Fruit fly (Drosophila melanogaster) whole organism, prepupa: ENCODE results near the gene rdgA.

ENCODE experiments used
- Blimp-1 ChIP-seq: fragments of 200-800 bp; sonication (Bioruptor generic); optimal IDR thresholded peaks from 3 replicates; lab custom pipeline; 2017; ENCODE audit warnings: missing biosample characterization, missing genetic modification characterization, mild to moderate bottlenecking, moderate library complexity, missing genetic modification reagents
- CG10631 ChIP-seq: fragments of 200-800 bp; sonication (Bioruptor generic); optimal IDR thresholded peaks from 2 replicates; lab custom pipeline; 2016; ENCODE audit warnings: missing biosample characterization, missing genetic modification characterization
- CG10669 ChIP-seq: fragments of 200-800 bp; sonication (Bioruptor generic); optimal IDR thresholded peaks from 3 replicates; lab custom pipeline; 2018; ENCODE audit warnings: missing biosample characterization, mild to moderate bottlenecking, missing genetic modification characterization, moderate library complexity
- CG11294 ChIP-seq: fragments of 200-800 bp; sonication (Bioruptor generic); IDR thresholded peaks from 2 replicates; pipeline ENCODE4 v1.3.6; 2022; ENCODE audit warnings: missing biosample characterization, missing genetic modification characterization
- CG11762 ChIP-seq: fragments of 200-800 bp; sonication (Bioruptor generic); optimal IDR thresholded peaks from 3 replicates; lab custom pipeline; 2016; ENCODE audit warnings: missing biosample characterization, missing genetic modification characterization; ENCODE audit not compliant: insufficient read depth
- CG11902 ChIP-seq: fragments of 200-800 bp; sonication (Bioruptor generic); optimal IDR thresholded peaks from 3 replicates; lab custom pipeline; 2016; ENCODE audit warnings: missing biosample characterization, missing genetic modification characterization
- CG15336 ChIP-seq: fragments of 200-800 bp; sonication (Bioruptor generic); IDR thresholded peaks from 2 replicates; pipeline ENCODE4 v1.3.6; 2022; ENCODE audit warnings: missing biosample characterization, missing genetic modification characterization
- CG3032 ChIP-seq: fragments of 200-800 bp; optimal IDR thresholded peaks from 2 replicates; lab custom pipeline; 2019; ENCODE audit warnings: missing biosample characterization, mild to moderate bottlenecking, missing genetic modification characterization, moderate library complexity
- CG31627 ChIP-seq: fragments of 200-800 bp; sonication (Bioruptor generic); optimal IDR thresholded peaks from 3 replicates; lab custom pipeline; 2016; ENCODE audit warnings: missing biosample characterization, missing genetic modification characterization
- CG4318 ChIP-seq: fragments of 200-800 bp; sonication (Bioruptor generic); optimal IDR thresholded peaks from 3 replicates; lab custom pipeline; 2017; ENCODE audit warnings: missing biosample characterization, mild to moderate bottlenecking, missing genetic modification characterization
- CG6163 ChIP-seq: fragments of 200-800 bp; sonication (Bioruptor generic); IDR thresholded peaks from 3 replicates; pipeline ENCODE4 v1.3.6; 2022; ENCODE audit warnings: missing biosample characterization, missing genetic modification characterization
- CG6276 ChIP-seq: fragments of 200-800 bp; sonication (Bioruptor generic); optimal IDR thresholded peaks from 2 replicates; lab custom pipeline; 2017; ENCODE audit warnings: missing biosample characterization, mild to moderate bottlenecking, missing genetic modification characterization
- CG6792 ChIP-seq: fragments of 200-800 bp; sonication (Bioruptor generic); optimal IDR thresholded peaks from 3 replicates; lab custom pipeline; 2016; ENCODE audit warnings: missing biosample characterization, missing genetic modification characterization
- CG7368 ChIP-seq: fragments of 200-800 bp; sonication (Bioruptor generic); optimal IDR thresholded peaks from 3 replicates; lab custom pipeline; 2016; ENCODE audit warnings: missing biosample characterization, missing genetic modification characterization
- CG8319 ChIP-seq: fragments of 200-800 bp; sonication (Bioruptor generic); optimal IDR thresholded peaks from 3 replicates; lab custom pipeline; 2016; ENCODE audit warnings: missing biosample characterization, missing genetic modification characterization
- CG9139 ChIP-seq: fragments of 200-800 bp; sonication (Bioruptor generic); optimal IDR thresholded peaks from 3 replicates; lab custom pipeline; 2017; ENCODE audit warnings: missing biosample characterization, mild to moderate bottlenecking, missing genetic modification characterization
- Eip75B ChIP-seq: fragments of 200-800 bp; sonication (Bioruptor generic); optimal IDR thresholded peaks from 3 replicates; lab custom pipeline; 2016; ENCODE audit warnings: missing biosample characterization, missing genetic modification characterization
- Eip78C ChIP-seq: fragments of 200-800 bp; sonication (Bioruptor generic); peaks from one replicate; lab custom pipeline; 2016; ENCODE audit warnings: missing biosample characterization, missing genetic modification characterization
- Eip93F ChIP-seq: fragments of 200-800 bp; sonication (Bioruptor generic); optimal IDR thresholded peaks from 2 replicates; lab custom pipeline; 2016; ENCODE audit warnings: missing biosample characterization, mild to moderate bottlenecking, missing genetic modification characterization
- Ets96B ChIP-seq: fragments of 200-800 bp; optimal IDR thresholded peaks from 2 replicates; lab custom pipeline; 2019; ENCODE audit warnings: missing biosample characterization, mild to moderate bottlenecking, missing genetic modification characterization, moderate library complexity
- Gug ChIP-seq: fragments of 200-800 bp; sonication (Bioruptor generic); IDR thresholded peaks from 2 replicates; pipeline ENCODE4 v1.3.6; 2022; ENCODE audit warnings: missing biosample characterization, missing genetic modification characterization
- Hr38 ChIP-seq: sonication (Bioruptor generic); optimal IDR thresholded peaks from 2 replicates; lab custom pipeline; 2016; ENCODE audit warnings: missing biosample characterization, missing genetic modification characterization
- Hr39 ChIP-seq: fragments of 200-800 bp; sonication (Bioruptor generic); optimal IDR thresholded peaks from 2 replicates; lab custom pipeline; 2016; ENCODE audit warnings: missing biosample characterization, missing genetic modification characterization
- Hr4 ChIP-seq: fragments of 200-800 bp; sonication (Bioruptor generic); optimal IDR thresholded peaks from 3 replicates; lab custom pipeline; 2016; ENCODE audit warnings: missing biosample characterization, missing genetic modification characterization
- Met ChIP-seq: fragments of 200-800 bp; sonication (Bioruptor generic); optimal IDR thresholded peaks from 3 replicates; lab custom pipeline; 2016; ENCODE audit warnings: missing biosample characterization, missing genetic modification characterization
- OdsH ChIP-seq: fragments of 200-800 bp; sonication (Bioruptor generic); optimal IDR thresholded peaks from 3 replicates; lab custom pipeline; 2016; ENCODE audit warnings: missing biosample characterization, missing genetic modification characterization
- Smox ChIP-seq: fragments of 200-800 bp; sonication (Bioruptor generic); optimal IDR thresholded peaks from 3 replicates; lab custom pipeline; 2016; ENCODE audit warnings: missing biosample characterization, missing genetic modification characterization
- Sox102F ChIP-seq: fragments of 200-800 bp; sonication (Bioruptor generic); optimal IDR thresholded peaks from 2 replicates; lab custom pipeline; 2016; ENCODE audit warnings: missing biosample characterization, mild to moderate bottlenecking, missing genetic modification characterization
- Sox14 ChIP-seq: fragments of 200-800 bp; sonication (Bioruptor generic); optimal IDR thresholded peaks from 3 replicates; lab custom pipeline; 2016; ENCODE audit warnings: missing biosample characterization, missing genetic modification characterization
- Sox15 ChIP-seq: fragments of 200-800 bp; sonication (Bioruptor generic); optimal IDR thresholded peaks from 3 replicates; lab custom pipeline; 2016; ENCODE audit warnings: missing biosample characterization, missing genetic modification characterization
- achi ChIP-seq: fragments of 200-800 bp; sonication (Bioruptor generic); optimal IDR thresholded peaks from 3 replicates; lab custom pipeline; 2016; ENCODE audit warnings: missing biosample characterization, missing genetic modification characterization
- acj6 ChIP-seq: fragments of 200-800 bp; sonication (Bioruptor generic); optimal IDR thresholded peaks from 3 replicates; lab custom pipeline; 2016; ENCODE audit warnings: missing biosample characterization, missing genetic modification characterization
- cyc ChIP-seq: fragments of 200-800 bp; sonication (Bioruptor generic); optimal IDR thresholded peaks from 3 replicates; lab custom pipeline; 2016; ENCODE audit warnings: missing biosample characterization, missing genetic modification characterization
- dsx ChIP-seq: fragments of 200-800 bp; optimal IDR thresholded peaks from 3 replicates; lab custom pipeline; 2019; ENCODE audit warnings: missing biosample characterization, mild to moderate bottlenecking, missing genetic modification characterization, moderate library complexity; ENCODE audit not compliant: poor library complexity, severe bottlenecking
- eg ChIP-seq: fragments of 200-800 bp; sonication (Bioruptor generic); IDR thresholded peaks from 3 replicates; pipeline ENCODE4 v1.3.6; 2022; ENCODE audit warnings: missing biosample characterization, missing genetic modification characterization
- esn ChIP-seq: fragments of 200-800 bp; sonication (Bioruptor generic); optimal IDR thresholded peaks from 2 replicates; lab custom pipeline; 2016; ENCODE audit warnings: missing biosample characterization, mild to moderate bottlenecking, missing genetic modification characterization, moderate library complexity
- fd59A ChIP-seq: fragments of 200-800 bp; sonication (Bioruptor generic); optimal IDR thresholded peaks from 2 replicates; lab custom pipeline; 2017; ENCODE audit warnings: missing biosample characterization, mild to moderate bottlenecking, missing genetic modification characterization, missing genetic modification reagents
- fd85E ChIP-seq: fragments of 200-800 bp; sonication (Bioruptor generic); optimal IDR thresholded peaks from 3 replicates; lab custom pipeline; 2016; ENCODE audit warnings: missing biosample characterization, missing genetic modification characterization
- lz ChIP-seq: fragments of 200-800 bp; sonication (Bioruptor generic); optimal IDR thresholded peaks from 3 replicates; lab custom pipeline; 2016; ENCODE audit warnings: missing biosample characterization, missing genetic modification characterization
- net ChIP-seq: fragments of 200-800 bp; sonication (Bioruptor generic); optimal IDR thresholded peaks from 3 replicates; lab custom pipeline; 2016; ENCODE audit warnings: missing biosample characterization, missing genetic modification characterization
- spab ChIP-seq: fragments of 200-800 bp; sonication (Bioruptor generic); optimal IDR thresholded peaks from 2 replicates; lab custom pipeline; 2017; ENCODE audit warnings: missing biosample characterization, mild to moderate bottlenecking, missing genetic modification characterization, missing genetic modification reagents
- ss ChIP-seq, 2 experiments: fragments of 200-800 bp; sonication (Bioruptor generic); optimal IDR thresholded peaks; 2 replicates in 1 of 2; 3 replicates in 1 of 2; lab custom pipeline; 2017 to 2018; ENCODE audit warnings: mild to moderate bottlenecking in 2 of 2, missing biosample characterization in 2 of 2, missing genetic modification characterization in 2 of 2, moderate library complexity in 1 of 2
- svp ChIP-seq: fragments of 200-800 bp; sonication (Bioruptor generic); peaks from one replicate; lab custom pipeline; 2016; ENCODE audit warnings: missing biosample characterization, missing genetic modification characterization
- vri ChIP-seq: fragments of 200-800 bp; sonication (Bioruptor generic); optimal IDR thresholded peaks from 3 replicates; lab custom pipeline; 2016; ENCODE audit warnings: missing biosample characterization, mild to moderate bottlenecking, missing genetic modification characterization

rdgA gene

dm6 chrX:9046986-9047385 lies 140.1 kb downstream of the rdgA start (continued):
- TF ChIP-seq CG6163 (GFP tag; lab: Robert Waterston, UW) (peak; percentile 90), svp (GFP tag; lab: Kevin White, UChicago) (peak; percentile 52), CG15336 (GFP tag; lab: Robert Waterston, UW) (peak; percentile 87), cyc (GFP tag; lab: Kevin White, UChicago) (peak; percentile 47), ss (GFP tag; optimal IDR thresholded peaks at IDR 0.05; lab: Kevin White, UChicago) (peak; percentile 16 to 47), net (GFP tag; lab: Kevin White, UChicago) (peak; percentile 46), Blimp-1 (GFP tag; lab: Kevin White, UChicago) (no peak), Hr39 (GFP tag; lab: Kevin White, UChicago) (peak; percentile 58), CG9139 (GFP tag; lab: Kevin White, UChicago) (no peak), eg (GFP tag; lab: Robert Waterston, UW) (peak; percentile 88), fd59A (GFP tag; lab: Kevin White, UChicago) (peak; percentile 37), Ets96B (tag; lab: Kevin White, UChicago) (peak; percentile 66), CG4318 (GFP tag; lab: Kevin White, UChicago) (peak; percentile 57), CG31627 (peak; percentile 33), CG11294 (GFP tag; lab: Robert Waterston, UW) (peak; percentile 77), CG7368 (GFP tag; lab: Kevin White, UChicago) (peak; percentile 30), CG11762 (peak; percentile 48), Sox102F (GFP tag; lab: Kevin White, UChicago) (no peak), Gug (GFP tag; lab: Robert Waterston, UW) (peak; percentile 75), Hr38 (GFP tag; lab: Kevin White, UChicago) (no peak), Hr4 (GFP tag; lab: Kevin White, UChicago) (peak; percentile 69), Sox15 (GFP tag; lab: Kevin White, UChicago) (peak; percentile 49), CG8319 (GFP tag; lab: Kevin White, UChicago) (no peak), Eip78C (GFP tag; lab: Kevin White, UChicago) (peak; percentile 82), acj6 (GFP tag; lab: Kevin White, UChicago) (peak; percentile 66), CG6792 (GFP tag; lab: Kevin White, UChicago) (peak; percentile 24), dsx (GFP tag; lab: Kevin White, UChicago) (peak; percentile 50), esn (GFP tag; lab: Kevin White, UChicago) (no peak), Eip93F (GFP tag; lab: Kevin White, UChicago) (no peak), Met (GFP tag; lab: Kevin White, UChicago) (peak; percentile 44), CG10669 (peak; percentile 63)
- TF ChIP-seq, all 60 proteins: peak for 45

- TF ChIP-seq ss (GFP tag; optimal IDR thresholded peaks at IDR 0.05; lab: Kevin White, UChicago) (peak; percentile 79 to 80), CG11902 (GFP tag; lab: Kevin White, UChicago) (peak; percentile 17), svp (GFP tag; lab: Kevin White, UChicago) (peak; percentile 84), eg (GFP tag; lab: Robert Waterston, UW) (peak; percentile 80), Ets96B (tag; lab: Kevin White, UChicago) (peak; percentile 92), CG6276 (peak; percentile 71), dsx (GFP tag; lab: Kevin White, UChicago) (peak; percentile 87), Sox14 (GFP tag; lab: Kevin White, UChicago) (peak; percentile 74), vri (no peak), Eip78C (GFP tag; lab: Kevin White, UChicago) (peak; percentile 96), Gug (GFP tag; lab: Robert Waterston, UW) (peak; percentile 58), CG11762 (peak; percentile 40), fd59A (GFP tag; lab: Kevin White, UChicago) (peak; percentile 81), CG3032 (tag; lab: Kevin White, UChicago) (peak; percentile 92), CG31627 (peak; percentile 17), achi (GFP tag; lab: Kevin White, UChicago) (peak; percentile 81), CG15336 (GFP tag; lab: Robert Waterston, UW) (peak; percentile 89), cyc (GFP tag; lab: Kevin White, UChicago) (peak; percentile 27), Smox (GFP tag; lab: Kevin White, UChicago) (peak; percentile 57), OdsH (GFP tag; lab: Kevin White, UChicago) (peak; percentile 78), CG6792 (GFP tag; lab: Kevin White, UChicago) (peak; percentile 70), Hr38 (GFP tag; lab: Kevin White, UChicago) (no peak), Sox102F (GFP tag; lab: Kevin White, UChicago) (peak; percentile 48), acj6 (GFP tag; lab: Kevin White, UChicago) (peak; percentile 77), Eip93F (GFP tag; lab: Kevin White, UChicago) (no peak), CG9139 (GFP tag; lab: Kevin White, UChicago) (peak; percentile 72), CG10631 (GFP tag; lab: Kevin White, UChicago) (peak; percentile 77), fd85E (peak; percentile 18), lz (GFP tag; lab: Kevin White, UChicago) (peak; percentile 58), Met (GFP tag; lab: Kevin White, UChicago) (peak; percentile 52), esn (GFP tag; lab: Kevin White, UChicago) (peak; percentile 63), spab (GFP tag; lab: Kevin White, UChicago) (peak; percentile 81), CG11294 (GFP tag; lab: Robert Waterston, UW) (no peak), Hr4 (GFP tag; lab: Kevin White, UChicago) (peak; percentile 80), Eip75B (GFP tag; lab: Kevin White, UChicago) (peak; percentile 76)
These were observed 141.0 kb downstream of the rdgA start for dm6 chrX:9047725-9048384.
